Worm (Caenorhabditis elegans) whole organism, L4 larva: ENCODE data around the gene K08H2.10.

Experiments
- F49E8.2 ChIP-seq: sonication (generic microtip); optimal IDR thresholded peaks from 2 replicates; lab custom pipeline; 2016; ENCODE audit warnings: missing compliant biosample characterization, mild to moderate bottlenecking, missing genetic modification characterization, borderline replicate concordance
- ZK337.2 ChIP-seq: fragments of 200-800 bp; sonication (Bioruptor generic); IDR thresholded peaks from 2 replicates; pipeline ENCODE4 v1.3.6; 2022; ENCODE audit warnings: missing genetic modification reagents, missing genetic modification characterization, missing compliant biosample characterization
- ZK546.5 ChIP-seq, 2 experiments: sonication (generic microtip); optimal IDR thresholded peaks; 2 replicates each; lab custom pipeline; 2017; ENCODE audit warnings: missing biosample characterization in 2 of 2, missing genetic modification characterization in 2 of 2
- ama-1 ChIP-seq: fragments of 150-350 bp; optimal IDR thresholded peaks from 2 replicates; lab custom pipeline; 2014; ENCODE audit warnings: inconsistent platforms, mixed read lengths
- fos-1 ChIP-seq: fragments of 150-350 bp; optimal IDR thresholded peaks from 2 replicates; lab custom pipeline; 2014; ENCODE audit warnings: missing biosample characterization, missing genetic modification characterization
- lin-29 ChIP-seq: fragments of 200-800 bp; sonication (Bioruptor generic); IDR thresholded peaks from 2 replicates; pipeline ENCODE4 v1.3.6; 2022; ENCODE audit warnings: missing genetic modification reagents, missing genetic modification characterization, missing compliant biosample characterization
- lin-39 ChIP-seq: fragments of 150-350 bp; optimal IDR thresholded peaks from 2 replicates; lab custom pipeline; 2014; ENCODE audit warnings: missing biosample characterization, missing genetic modification reagents, missing genetic modification characterization
- lsy-2 ChIP-seq, 2 experiments: fragments of 150-350 bp in 1 of 2; sonication (generic microtip) in 1 of 2; optimal IDR thresholded peaks; 2 replicates each; lab custom pipeline; 2014 to 2017; ENCODE audit warnings: missing biosample characterization in 2 of 2, missing genetic modification characterization in 2 of 2
- mdl-1 ChIP-seq, 2 experiments: fragments of 150-350 bp in 1 of 2; sonication (generic microtip) in 1 of 2; optimal IDR thresholded peaks; 2 replicates each; lab custom pipeline; 2014 to 2017; ENCODE audit warnings: missing biosample characterization in 2 of 2, missing genetic modification characterization in 2 of 2
- nhr-11 ChIP-seq: fragments of 150-350 bp; optimal IDR thresholded peaks from 2 replicates; lab custom pipeline; 2014; ENCODE audit warnings: missing biosample characterization, missing genetic modification characterization
- nhr-76 ChIP-seq: fragments of 150-350 bp; optimal IDR thresholded peaks from 2 replicates; lab custom pipeline; 2014; ENCODE audit warnings: missing biosample characterization, missing genetic modification characterization
- nhr-77 ChIP-seq: fragments of 150-350 bp; optimal IDR thresholded peaks from 2 replicates; lab custom pipeline; 2014; ENCODE audit warnings: missing biosample characterization, missing genetic modification characterization
- snpc-1.2 ChIP-seq: fragments of 200-800 bp; sonication (Bioruptor generic); IDR thresholded peaks from 2 replicates; pipeline ENCODE4 v1.3.6; 2022; ENCODE audit warnings: missing genetic modification reagents, missing genetic modification characterization, missing compliant biosample characterization

ce11 chrX:13224608-13225007 is 33.0 kb upstream of the K08H2.10 start, which contains the start of gene skr-19:
- TF ChIP-seq ZK546.5 (tag; optimal IDR thresholded peaks at IDR 0.05; lab: Kevin White, UChicago) (no peak), lin-39 (tag; lab: Kevin White, UChicago) (no peak), ama-1 (lab: Kevin White, UChicago) (no peak), snpc-1.2 (no peak), ZK337.2 (GFP tag; lab: Robert Waterston, UW) (no peak), nhr-77 (no peak), fos-1 (tag; lab: Kevin White, UChicago) (no peak), nhr-76 (tag; lab: Kevin White, UChicago) (no peak), mdl-1 (tag; optimal IDR thresholded peaks at IDR 0.05; lab: Kevin White, UChicago) (no peak), F49E8.2 (tag; lab: Kevin White, UChicago) (no peak), lsy-2 (tag; optimal IDR thresholded peaks at IDR 0.05; lab: Kevin White, UChicago) (no peak), lin-29 (GFP tag; lab: Robert Waterston, UW) (no peak), nhr-11 (tag; lab: Kevin White, UChicago) (no peak)
